Worm (Caenorhabditis elegans): ENCODE data around the gene myrf-1.

Gene myrf-1

DNA sequence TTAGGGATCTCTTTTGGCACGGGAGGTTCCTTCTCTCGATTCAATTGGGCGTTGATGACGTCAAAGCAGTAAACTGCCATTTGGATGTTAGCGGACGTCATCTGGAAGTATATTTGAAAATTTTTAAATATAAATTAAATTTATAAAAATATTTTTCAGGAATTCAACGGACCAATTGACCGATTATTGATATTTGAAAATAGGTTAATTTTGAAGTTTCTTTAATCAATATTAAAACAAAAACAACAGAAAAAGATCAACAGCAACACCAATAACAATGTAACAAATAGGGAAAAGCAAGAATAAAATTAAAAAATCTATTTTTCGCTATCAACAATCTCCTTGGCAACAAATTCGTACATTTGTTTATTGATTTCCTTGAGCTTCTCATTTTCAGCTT is 36.9 kb upstream of the myrf-1 start, which contains the start of gene R166.3:
Gene R166.3, minus strand, starts transcription at position 101 of the 400 bp plus-strand sequence.
- no peak for TF ChIP-seq unc-62 (GFP tag; optimal IDR thresholded peaks at IDR 0.05)

ce11 chrII:10537988-10538387 is 35.6 kb upstream of the myrf-1 start:
- no peak for TF ChIP-seq unc-62 (GFP tag; optimal IDR thresholded peaks at IDR 0.05)

ce11 chrII:10537571-10537970 is 35.2 kb upstream of the myrf-1 start, which contains the start of gene R166.2:
Gene R166.2, minus strand, starts transcription at chrII:10537671.
- TF ChIP-seq unc-62 (GFP tag; optimal IDR thresholded peaks at IDR 0.05): no peak

DNA sequence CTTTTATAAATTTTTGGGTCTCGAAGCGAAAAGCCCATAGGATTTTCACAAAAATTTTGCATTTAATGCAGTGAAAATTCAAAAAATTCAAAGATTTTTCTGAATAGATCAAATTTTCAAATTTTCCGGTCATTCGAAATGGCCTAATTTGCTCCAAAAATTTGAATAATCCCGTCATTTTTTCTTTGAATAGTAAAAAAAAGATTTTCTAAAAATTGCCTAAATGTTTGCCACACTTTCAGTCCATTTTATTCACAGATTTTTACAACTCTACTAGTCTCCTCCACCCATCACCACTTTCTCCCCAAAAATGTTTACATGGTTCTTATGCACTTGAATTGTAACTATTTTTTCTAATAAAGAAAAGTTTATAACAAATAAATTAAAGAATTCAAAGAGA is 31.6 kb upstream of the myrf-1 start:
- no peak for TF ChIP-seq unc-62 (GFP tag; optimal IDR thresholded peaks at IDR 0.05)

ce11 chrII:10531604-10532003 is 29.3 kb upstream of the myrf-1 start:
- no peak for TF ChIP-seq unc-62 (GFP tag; optimal IDR thresholded peaks at IDR 0.05)

- TF ChIP-seq unc-62 (GFP tag; optimal IDR thresholded peaks at IDR 0.05): no peak
Observed at ce11 chrII:10530907-10531306, 28.6 kb upstream of the myrf-1 start.

ce11 chrII:10529218-10529751 is 26.9 kb upstream of the myrf-1 start:
- TF ChIP-seq unc-62 (GFP tag; optimal IDR thresholded peaks at IDR 0.05): no peak

DNA sequence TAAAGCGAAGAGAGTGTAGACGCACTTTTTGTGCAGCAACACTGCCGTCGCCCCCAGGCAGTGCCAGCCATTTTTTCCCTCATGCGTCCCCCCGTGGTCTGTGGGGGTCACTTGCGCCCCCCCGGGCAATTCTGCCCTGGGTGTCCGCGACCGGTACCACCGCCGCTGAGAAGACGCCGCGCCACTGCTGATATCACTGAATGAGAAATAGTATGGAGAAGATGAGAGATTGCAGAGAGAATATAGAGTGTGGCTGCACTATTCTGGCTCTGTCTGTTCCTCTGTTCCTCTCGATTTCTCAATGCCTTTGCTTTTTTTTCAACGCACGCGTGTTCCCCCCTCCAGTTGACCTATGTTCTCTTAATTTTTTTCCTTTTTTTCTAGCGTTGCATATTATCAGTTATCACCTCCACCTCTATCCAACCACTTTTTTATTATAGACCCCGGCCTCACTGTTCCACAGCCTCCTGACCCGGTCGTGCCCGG is 25.4 kb upstream of the myrf-1 start, which contains the start of gene mab-10:
Gene mab-10, plus strand, starts transcription at position 436 of the 486 bp plus-strand sequence.
- TF ChIP-seq unc-62 (GFP tag; optimal IDR thresholded peaks at IDR 0.05): no peak

- no peak for TF ChIP-seq unc-62 (GFP tag; optimal IDR thresholded peaks at IDR 0.05)
Observed at ce11 chrII:10525134-10525533, 22.8 kb upstream of the myrf-1 start.

DNA sequence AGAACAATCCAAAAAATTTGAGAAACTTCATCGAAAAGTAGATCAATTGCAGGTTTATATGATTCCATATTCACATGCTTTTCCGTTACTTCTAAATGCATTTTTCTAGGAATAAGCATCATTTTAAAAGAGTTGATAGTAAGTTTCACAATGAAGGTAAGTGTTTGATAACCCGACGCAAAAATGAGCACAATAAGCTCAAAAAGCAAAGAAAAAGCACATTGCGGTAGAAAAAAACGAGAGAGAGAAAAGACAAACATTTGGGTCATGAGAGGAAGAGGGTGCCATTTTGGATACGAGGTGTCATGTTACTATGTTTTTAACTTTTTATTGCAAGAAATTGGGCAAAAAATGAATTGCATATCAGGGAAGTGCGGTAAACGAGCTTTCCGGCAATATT is 22.0 kb upstream of the myrf-1 start, which contains the start of gene F59B10.6:
Gene F59B10.6, minus strand, starts transcription at position 101 of the 400 bp plus-strand sequence.
- no peak for TF ChIP-seq unc-62 (GFP tag; optimal IDR thresholded peaks at IDR 0.05)

ce11 chrII:10523583-10523982 is 21.2 kb upstream of the myrf-1 start, which contains the start of gene F59B10.5:
Gene F59B10.5, minus strand, starts transcription at chrII:10523683.
- no peak for TF ChIP-seq unc-62 (GFP tag; optimal IDR thresholded peaks at IDR 0.05)

- no peak for TF ChIP-seq unc-62 (GFP tag; optimal IDR thresholded peaks at IDR 0.05)
Observed at ce11 chrII:10523031-10523430, 20.7 kb upstream of the myrf-1 start.

ce11 chrII:10519863-10520262 is 17.5 kb upstream of the myrf-1 start:
- no peak for TF ChIP-seq unc-62 (GFP tag; optimal IDR thresholded peaks at IDR 0.05)

- no peak for TF ChIP-seq unc-62 (GFP tag; optimal IDR thresholded peaks at IDR 0.05)
Observed at ce11 chrII:10519017-10519416, 16.7 kb upstream of the myrf-1 start, which contains the start of gene F59B10.4. Gene F59B10.4, minus strand, starts transcription at chrII:10519117.

ce11 chrII:10516375-10516774 is 14.0 kb upstream of the myrf-1 start:
- TF ChIP-seq unc-62 (GFP tag; optimal IDR thresholded peaks at IDR 0.05): no peak

DNA sequence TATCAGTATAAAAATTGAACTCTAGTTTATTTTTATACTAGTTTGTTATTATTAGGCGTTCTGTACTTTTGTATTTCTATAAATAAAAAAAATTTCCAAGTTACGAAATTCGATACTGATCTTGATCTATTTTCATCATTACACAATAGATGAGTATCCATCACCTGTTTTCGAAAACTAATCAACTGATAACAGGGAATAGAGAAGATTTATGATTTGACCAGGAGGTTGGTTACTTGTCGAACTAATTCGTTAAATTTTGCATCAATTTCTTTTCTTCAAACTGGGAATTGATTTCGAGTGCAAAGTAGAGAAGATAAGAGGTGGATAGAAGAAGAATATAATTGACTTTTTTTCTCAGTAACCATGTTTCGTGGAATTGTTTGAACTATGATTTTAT is 13.1 kb upstream of the myrf-1 start:
- no peak for TF ChIP-seq unc-62 (GFP tag; optimal IDR thresholded peaks at IDR 0.05)

DNA sequence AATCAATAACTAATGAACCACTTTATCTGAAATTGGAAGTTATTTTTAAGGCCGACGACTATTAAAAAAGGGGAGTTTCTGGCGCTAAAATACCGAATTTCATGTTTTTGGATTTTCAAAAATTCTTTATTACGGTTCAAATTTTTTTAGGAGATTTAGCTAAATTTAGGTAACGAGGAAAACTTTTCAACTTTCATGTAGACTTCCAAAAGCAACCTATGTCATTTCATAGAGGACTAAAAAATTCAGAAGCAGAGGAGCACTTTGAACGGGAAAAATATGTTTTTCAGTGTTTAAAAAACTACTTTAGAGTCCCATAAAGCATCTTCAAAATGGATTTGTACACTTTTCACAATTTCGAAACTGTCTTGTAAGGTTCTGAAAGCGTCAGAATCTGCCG is 11.0 kb upstream of the myrf-1 start:
- TF ChIP-seq unc-62 (GFP tag; optimal IDR thresholded peaks at IDR 0.05): no peak

DNA sequence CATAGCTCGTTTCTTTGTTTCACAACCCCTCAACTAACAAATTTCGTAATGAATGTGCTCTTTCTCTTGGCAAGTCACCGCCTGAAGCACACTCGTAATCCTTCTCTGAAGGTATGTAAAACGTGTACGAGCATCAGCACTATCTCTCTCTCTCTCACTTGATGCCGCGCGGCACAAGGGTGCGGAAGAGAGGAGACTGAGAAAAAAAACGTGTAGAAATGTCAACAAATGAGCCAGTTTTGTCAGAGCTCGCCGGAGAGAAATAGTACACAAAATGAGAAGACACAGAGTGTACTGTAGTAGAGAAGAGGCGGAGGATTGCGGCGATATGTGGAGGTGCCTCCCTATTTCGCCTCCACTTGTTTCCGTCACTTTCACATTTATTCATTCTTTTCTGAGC is 7.9 kb upstream of the myrf-1 start, which contains the start of gene F59B10.3:
Gene F59B10.3, plus strand, starts transcription at position 301 of the 400 bp plus-strand sequence.
- no peak for TF ChIP-seq unc-62 (GFP tag; optimal IDR thresholded peaks at IDR 0.05)

All from whole organism, dauer.